Worm (Caenorhabditis elegans) whole organism, L4/young adult: ENCODE data around the gene R02F11.1.
"Not testable (repeated sequence)": the region's sequence is repeated elsewhere in the genome, so short reads cannot be mapped to it uniquely, and the experiment has no call there.

Source experiments
- W03F9.2 ChIP-seq: fragments of 150-350 bp; optimal IDR thresholded peaks from 2 replicates; lab custom pipeline; 2014; ENCODE audit warnings: missing biosample characterization, missing genetic modification characterization
- dao-5 ChIP-seq: sonication (generic microtip); optimal IDR thresholded peaks from 2 replicates; lab custom pipeline; 2016; ENCODE audit warnings: missing genotype, missing genetic modification characterization, moderate library complexity, missing compliant biosample characterization
- him-1 ChIP-seq: sonication (generic microtip); optimal IDR thresholded peaks from 2 replicates; lab custom pipeline; 2016; ENCODE audit warnings: missing genotype, missing genetic modification reagents, missing genetic modification characterization, missing compliant biosample characterization

The R02F11.1 gene

ce11 chrV:4800794-4801193, at the start of gene R02F11.1:
Gene R02F11.1, plus strand, starts transcription at chrV:4801094.
- no peak for TF ChIP-seq him-1 (tag; lab: Kevin White, UChicago)

- TF ChIP-seq dao-5 (tag; lab: Kevin White, UChicago) (no peak), him-1 (tag; lab: Kevin White, UChicago) (no peak), W03F9.2 (tag; lab: Kevin White, UChicago) (no peak)
Observed at ce11 chrV:4754123-4754522, 46.8 kb upstream of the R02F11.1 start, which contains the start of gene hil-4. Gene hil-4, plus strand, starts transcription at chrV:4754313.

DNA sequence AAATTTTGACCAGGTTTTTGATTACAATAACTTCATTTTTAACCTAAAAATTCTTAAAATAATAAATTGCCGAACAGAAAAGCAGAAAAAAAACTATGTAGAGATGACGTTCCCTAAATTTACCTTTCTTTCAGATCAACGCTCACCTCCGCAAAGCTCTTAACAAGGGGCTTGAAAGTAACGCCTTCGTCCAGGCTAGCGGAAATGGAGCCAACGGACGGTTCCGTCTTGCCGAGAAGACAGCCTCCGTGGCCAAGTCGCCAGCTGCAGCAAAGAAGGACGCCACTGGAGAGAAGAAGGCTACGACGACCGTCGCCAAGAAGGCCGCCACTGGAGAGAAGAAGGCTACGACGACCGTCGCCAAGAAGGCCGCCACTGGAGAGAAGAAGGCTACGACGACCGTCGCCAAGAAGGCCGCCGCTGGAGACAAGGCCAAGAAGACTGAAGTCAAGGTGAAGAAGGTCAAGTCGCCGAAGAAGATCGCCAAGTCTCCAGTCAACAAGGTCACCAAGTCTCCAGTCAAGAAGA, 46.1 kb upstream of the R02F11.1 start:
- TF ChIP-seq W03F9.2 (tag; lab: Kevin White, UChicago) (no peak), him-1 (tag; lab: Kevin White, UChicago) (no peak), dao-5 (tag; lab: Kevin White, UChicago) (no peak)

- no peak for TF ChIP-seq dao-5 (tag; lab: Kevin White, UChicago)
- TF ChIP-seq W03F9.2 (tag; lab: Kevin White, UChicago): no peak
- TF ChIP-seq him-1 (tag; lab: Kevin White, UChicago): no peak
Observed at ce11 chrV:4755308-4756029, 45.4 kb upstream of the R02F11.1 start, which contains the start of gene pgl-3. Gene pgl-3, plus strand, starts transcription at chrV:4755979.

ce11 chrV:4758019-4758418, 42.9 kb upstream of the R02F11.1 start:
- TF ChIP-seq W03F9.2 (tag; lab: Kevin White, UChicago) (no peak), dao-5 (tag; lab: Kevin White, UChicago) (no peak), him-1 (tag; lab: Kevin White, UChicago) (no peak)

ce11 chrV:4758540-4758939, 42.4 kb upstream of the R02F11.1 start:
- no peak for TF ChIP-seq him-1 (tag; lab: Kevin White, UChicago)
- TF ChIP-seq W03F9.2 (tag; lab: Kevin White, UChicago): no peak
- no peak for TF ChIP-seq dao-5 (tag; lab: Kevin White, UChicago)

- TF ChIP-seq W03F9.2, him-1, dao-5 (tag; lab: Kevin White, UChicago): not testable (repeated sequence)
Observed at ce11 chrV:4760674-4761073, 40.2 kb upstream of the R02F11.1 start, which contains the start of gene bgnt-1.4. Gene bgnt-1.4, plus strand, starts transcription at chrV:4760974.

DNA sequence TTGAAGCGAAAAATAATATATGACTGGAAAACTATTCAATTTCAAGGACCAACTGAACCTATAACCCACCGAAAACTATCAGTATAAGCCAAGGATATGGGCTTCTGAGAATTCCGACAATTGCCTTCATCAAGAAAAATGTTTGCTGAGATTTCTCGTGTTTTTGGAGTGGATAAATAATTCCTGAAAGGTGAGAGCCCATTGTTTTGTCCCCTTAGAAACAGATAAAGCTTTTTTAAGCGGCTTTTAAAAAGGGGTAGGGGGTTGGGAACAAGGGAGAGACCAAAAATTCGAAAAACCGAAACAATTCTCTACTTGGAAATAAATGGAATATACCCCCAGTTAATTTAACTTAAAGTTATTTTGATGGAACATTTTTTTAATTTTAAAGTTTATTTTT, 34.4 kb upstream of the R02F11.1 start, which contains the start of gene C18G1.8:
C18G1.8 (minus strand) TSS at position 101 of the 400 bp plus-strand sequence.
- TF ChIP-seq him-1 (tag; lab: Kevin White, UChicago): no peak
- no peak for TF ChIP-seq W03F9.2 (tag; lab: Kevin White, UChicago)
- TF ChIP-seq dao-5 (tag; lab: Kevin White, UChicago): no peak

- no peak for TF ChIP-seq W03F9.2 (tag; lab: Kevin White, UChicago)
- no peak for TF ChIP-seq him-1 (tag; lab: Kevin White, UChicago)
- TF ChIP-seq dao-5 (tag; lab: Kevin White, UChicago): no peak
Observed at ce11 chrV:4769633-4770032, 31.3 kb upstream of the R02F11.1 start, which contains the start of gene C18G1.9. Gene C18G1.9, minus strand, starts transcription at chrV:4769733.

ce11 chrV:4770408-4770947, 30.4 kb upstream of the R02F11.1 start, which contains the start of gene elt-7:
Gene elt-7, plus strand, starts transcription at chrV:4770670.
- TF ChIP-seq dao-5 (tag; lab: Kevin White, UChicago) (no peak), him-1 (tag; lab: Kevin White, UChicago) (no peak), W03F9.2 (tag; lab: Kevin White, UChicago) (no peak)

ce11 chrV:4775140-4775539, 25.8 kb upstream of the R02F11.1 start:
- TF ChIP-seq him-1 (tag; lab: Kevin White, UChicago) (no peak), W03F9.2 (tag; lab: Kevin White, UChicago) (no peak), dao-5 (tag; lab: Kevin White, UChicago) (no peak)

ce11 chrV:4777388-4777986, 23.4 kb upstream of the R02F11.1 start, which contains the start of gene C18G1.1:
Gene C18G1.1, plus strand, starts transcription at chrV:4777960.
- no peak for TF ChIP-seq him-1 (tag; lab: Kevin White, UChicago)
- no peak for TF ChIP-seq dao-5 (tag; lab: Kevin White, UChicago)
- TF ChIP-seq W03F9.2 (tag; lab: Kevin White, UChicago): no peak

DNA sequence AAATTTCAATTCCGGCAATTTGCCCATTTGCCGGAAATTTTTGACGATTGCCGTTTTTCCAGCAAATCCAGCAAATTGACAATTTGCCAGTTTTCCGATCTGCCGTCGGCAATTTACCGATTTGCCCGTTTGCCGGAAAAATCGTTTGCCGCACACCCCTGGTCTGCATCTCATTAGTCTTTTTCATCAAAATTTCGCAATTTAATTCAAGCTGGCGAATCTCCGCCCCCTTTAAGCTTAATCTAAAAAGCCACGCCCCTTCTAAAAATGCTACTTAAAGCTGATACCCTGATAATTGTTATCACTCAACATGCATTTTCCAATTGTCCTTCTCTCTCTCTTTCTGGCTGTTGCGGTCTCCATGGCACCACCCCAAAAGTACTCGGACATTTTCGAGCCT, 17.6 kb upstream of the R02F11.1 start, which contains the start of gene Y60C6A.1:
Y60C6A.1 (plus strand) TSS at position 301 of the 400 bp plus-strand sequence.
- no peak for TF ChIP-seq him-1 (tag; lab: Kevin White, UChicago)
- TF ChIP-seq dao-5 (tag; lab: Kevin White, UChicago): no peak
- no peak for TF ChIP-seq W03F9.2 (tag; lab: Kevin White, UChicago)
